Worm (Caenorhabditis elegans): ENCODE results near the gene ZC15.5.
A peak's percentile ranks its signal among the peaks of the same experiment; 100 is the strongest.

ce11 chrV:20249438-20250120 is 48.2 kb upstream of the ZC15.5 start, which contains the start of gene swsn-1:
- TF ChIP-seq mep-1 (tag; optimal IDR thresholded peaks at IDR 0.05) = peak; percentile 38
- TF ChIP-seq nhr-12 (tag; optimal IDR thresholded peaks at IDR 0.05) = no peak
- TF ChIP-seq mab-5 (tag; optimal IDR thresholded peaks at IDR 0.05) = no peak
- TF ChIP-seq elt-1 (tag; optimal IDR thresholded peaks at IDR 0.05; ENCODE audit: borderline replicate concordance, insufficient read depth) = no peak
- TF ChIP-seq drap-1 (GFP tag; optimal IDR thresholded peaks at IDR 0.05) = no peak
- TF ChIP-seq unc-39 (tag; optimal IDR thresholded peaks at IDR 0.05) = no peak
- peak; percentile 4 for TF ChIP-seq lsy-2 (tag; optimal IDR thresholded peaks at IDR 0.05)
- no peak for TF ChIP-seq lin-13 (tag; optimal IDR thresholded peaks at IDR 0.05)
- TF ChIP-seq snpc-4 (tag; optimal IDR thresholded peaks at IDR 0.05) = no peak
- TF ChIP-seq pha-4 (tag; optimal IDR thresholded peaks at IDR 0.05) = no peak

All from whole organism, mixed stage, embryonic.